Worm (Caenorhabditis elegans): Measurements from ENCODE around the gene ZK856.4.

The ZK856.4 gene

DNA sequence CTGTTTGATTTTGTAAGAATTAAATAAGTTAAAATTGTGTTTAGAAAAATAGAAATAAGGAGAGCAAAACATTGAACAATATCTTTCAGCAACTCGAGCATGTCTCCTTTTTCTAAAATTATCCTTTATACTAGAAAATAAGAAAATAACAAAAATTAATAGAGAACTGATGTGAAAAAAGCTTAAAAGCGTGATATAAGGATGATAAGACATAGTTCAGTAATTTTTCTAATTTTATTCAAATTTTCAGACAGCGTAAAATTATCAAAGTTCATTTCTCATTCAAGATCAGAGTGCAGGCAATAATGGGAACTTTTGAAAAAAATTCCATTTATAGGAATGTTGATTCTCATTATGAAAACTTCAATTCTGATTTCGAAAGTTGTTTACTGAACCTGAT, 50.2 kb downstream of the ZK856.4 start, which contains the start of gene str-182:
str-182 (minus strand) TSS at position 101 of the 400 bp plus-strand sequence.
- no peak for TF ChIP-seq him-1 (tag; optimal IDR thresholded peaks at IDR 0.05)
- TF ChIP-seq dao-5 (tag; optimal IDR thresholded peaks at IDR 0.05) = no peak
